Fruit fly (Drosophila melanogaster) whole organism, embryonic: ENCODE data around the gene CG32706.

Experiments
- Abd-B ChIP-seq: fragments of 200-800 bp; sonication (Bioruptor generic); optimal IDR thresholded peaks from 2 replicates; lab custom pipeline; 2018; ENCODE audit warnings: missing biosample characterization, mild to moderate bottlenecking, missing genetic modification characterization, moderate library complexity
- Atf3 ChIP-seq: fragments of 200-800 bp; sonication (Bioruptor generic); optimal IDR thresholded peaks from 3 replicates; lab custom pipeline; 2016; ENCODE audit warnings: missing biosample characterization, missing genetic modification characterization
- Atf6 ChIP-seq: fragments of 200-800 bp; sonication (Bioruptor generic); IDR thresholded peaks from 2 replicates; pipeline ENCODE4 v1.3.6; 2022; ENCODE audit warnings: missing biosample characterization, missing genetic modification characterization
- Bdp1 ChIP-seq: fragments of 200-800 bp; sonication (Bioruptor generic); optimal IDR thresholded peaks from 3 replicates; lab custom pipeline; 2016; ENCODE audit warnings: missing biosample characterization, missing genetic modification characterization
- Bteb2 ChIP-seq: fragments of 200-800 bp; sonication (Bioruptor generic); optimal IDR thresholded peaks from 2 replicates; lab custom pipeline; 2016; ENCODE audit warnings: missing biosample characterization, missing genetic modification characterization
- CG10321 ChIP-seq: fragments of 200-800 bp; sonication (Bioruptor generic); IDR thresholded peaks from 2 replicates; pipeline ENCODE4 v1.3.6; 2022; ENCODE audit warnings: missing biosample characterization, missing genetic modification characterization
- CG10654 ChIP-seq: fragments of 200-800 bp; sonication (Bioruptor generic); optimal IDR thresholded peaks from 2 replicates; lab custom pipeline; 2016; ENCODE audit warnings: missing biosample characterization, missing genetic modification characterization
- CG11247 ChIP-seq: fragments of 200-800 bp; sonication (Bioruptor generic); IDR thresholded peaks from 2 replicates; pipeline ENCODE4 v1.3.6; 2022; ENCODE audit warnings: missing biosample characterization, missing genetic modification characterization
- CG11560 ChIP-seq: fragments of 200-800 bp; sonication (Bioruptor generic); IDR thresholded peaks from 3 replicates; pipeline ENCODE4 v1.3.6; 2022; ENCODE audit warnings: missing biosample characterization, missing genetic modification characterization
- CG13123 ChIP-seq: fragments of 200-800 bp; sonication (Bioruptor generic); optimal IDR thresholded peaks from 2 replicates; lab custom pipeline; 2016; ENCODE audit warnings: missing biosample characterization, missing genetic modification characterization
- CG13775 ChIP-seq: fragments of 200-800 bp; sonication (Bioruptor generic); optimal IDR thresholded peaks from 3 replicates; lab custom pipeline; 2017; ENCODE audit warnings: missing biosample characterization, mild to moderate bottlenecking, missing genetic modification characterization
- CG14050 ChIP-seq: fragments of 200-800 bp; sonication (Bioruptor generic); IDR thresholded peaks from 3 replicates; pipeline ENCODE4 v1.3.6; 2022; ENCODE audit warnings: missing biosample characterization, missing genetic modification characterization
- CG14667 ChIP-seq: fragments of 200-800 bp; sonication (Bioruptor generic); IDR thresholded peaks from 2 replicates; pipeline ENCODE4 v1.3.6; 2022; ENCODE audit warnings: missing biosample characterization, missing genetic modification characterization
- CG17328 ChIP-seq: fragments of 200-800 bp; sonication (Bioruptor generic); IDR thresholded peaks from 2 replicates; pipeline ENCODE4 v1.3.6; 2022; ENCODE audit warnings: missing biosample characterization, missing genetic modification characterization
- CG2202 ChIP-seq: fragments of 200-800 bp; sonication (Bioruptor generic); optimal IDR thresholded peaks from 2 replicates; lab custom pipeline; 2018; ENCODE audit warnings: missing biosample characterization, mild to moderate bottlenecking, missing genetic modification characterization
- CG31441 ChIP-seq: fragments of 200-800 bp; sonication (Bioruptor generic); IDR thresholded peaks from 2 replicates; pipeline ENCODE4 v1.3.6; 2022; ENCODE audit warnings: missing biosample characterization, missing genetic modification characterization
- CG3163 ChIP-seq: fragments of 200-800 bp; sonication (Bioruptor generic); optimal IDR thresholded peaks from 3 replicates; lab custom pipeline; 2016; ENCODE audit warnings: missing biosample characterization, missing genetic modification characterization
- CG33213 ChIP-seq: fragments of 200-800 bp; sonication (Bioruptor generic); optimal IDR thresholded peaks from 3 replicates; lab custom pipeline; 2016; ENCODE audit warnings: missing biosample characterization, missing genetic modification characterization
- CG3726 ChIP-seq: fragments of 200-800 bp; sonication (Bioruptor generic); IDR thresholded peaks from 3 replicates; pipeline ENCODE4, ENCODE4 v1.3.6; 2022; ENCODE audit warnings: missing biosample characterization, missing genetic modification characterization
- CG4820 ChIP-seq: fragments of 200-800 bp; sonication (Bioruptor generic); optimal IDR thresholded peaks from 3 replicates; lab custom pipeline; 2016; ENCODE audit warnings: missing biosample characterization, missing genetic modification characterization
- D ChIP-seq, 2 experiments: fragments of 200-800 bp in 1 of 2; fragments of >200 bp in 1 of 2; sonication (Bioruptor generic) in 1 of 2; optimal IDR thresholded peaks; 2 replicates in 1 of 2; 3 replicates in 1 of 2; lab custom pipeline; 2017; ENCODE audit warnings: mild to moderate bottlenecking in 1 of 2, missing biosample characterization in 1 of 2, missing genetic modification characterization in 1 of 2, missing genetic modification reagents in 1 of 2
- Dip2 ChIP-seq: fragments of 200-800 bp; sonication (Bioruptor generic); IDR thresholded peaks from 2 replicates; pipeline ENCODE4 v1.3.6; 2022; ENCODE audit warnings: missing biosample characterization, missing genetic modification characterization
- E2f1 ChIP-seq: fragments of 200-800 bp; sonication (Bioruptor generic); IDR thresholded peaks from 2 replicates; pipeline ENCODE4 v1.3.6; 2022; ENCODE audit warnings: missing biosample characterization, missing genetic modification characterization
- HmgD ChIP-seq: fragments of 200-800 bp; sonication (Bioruptor generic); optimal IDR thresholded peaks from 3 replicates; lab custom pipeline; 2016; ENCODE audit warnings: missing biosample characterization, missing genetic modification characterization
- Hsf ChIP-seq: fragments of 200-800 bp; sonication (Bioruptor generic); optimal IDR thresholded peaks from 3 replicates; lab custom pipeline; 2016; ENCODE audit warnings: missing biosample characterization, missing genetic modification characterization
- Med ChIP-seq: fragments of 200-800 bp; sonication (Bioruptor generic); peaks from one replicate; lab custom pipeline; 2016; ENCODE audit warnings: missing biosample characterization, missing genetic modification characterization, mild to moderate bottlenecking, inconsistent platforms, moderate library complexity
- Scr ChIP-seq: fragments of 200-800 bp; sonication (Bioruptor generic); IDR thresholded peaks from 2 replicates; pipeline ENCODE4 v1.3.6; 2022; ENCODE audit warnings: missing biosample characterization, missing genetic modification characterization; ENCODE audit not compliant: partially characterized antibody
- Sry-δ ChIP-seq: fragments of 200-800 bp; sonication (Bioruptor generic); optimal IDR thresholded peaks from 2 replicates; lab custom pipeline; 2016; ENCODE audit warnings: missing biosample characterization, missing genetic modification characterization
- Taf1 ChIP-seq: fragments of 200-800 bp; sonication (Bioruptor generic); IDR thresholded peaks from 2 replicates; pipeline ENCODE4 v1.3.6; 2022; ENCODE audit warnings: missing biosample characterization, missing genetic modification characterization
- Usf ChIP-seq: fragments of 200-800 bp; sonication (Bioruptor generic); optimal IDR thresholded peaks from 2 replicates; lab custom pipeline; 2017; ENCODE audit warnings: missing genotype, missing biosample characterization, missing genetic modification characterization
- ato ChIP-seq: fragments of 200-800 bp; sonication (Bioruptor generic); IDR thresholded peaks from 2 replicates; pipeline ENCODE4 v1.3.6; 2022; ENCODE audit warnings: missing biosample characterization, missing genetic modification characterization; ENCODE audit not compliant: partially characterized antibody
- cg ChIP-seq: fragments of 200-800 bp; sonication (Bioruptor generic); optimal IDR thresholded peaks from 3 replicates; lab custom pipeline; 2019; ENCODE audit warnings: missing biosample characterization, mild to moderate bottlenecking, missing genetic modification characterization, moderate library complexity
- dati ChIP-seq: fragments of 200-800 bp; sonication (Bioruptor generic); IDR thresholded peaks from 2 replicates; pipeline ENCODE4 v1.3.6; 2022; ENCODE audit warnings: missing biosample characterization, missing genetic modification characterization
- dm ChIP-seq: fragments of 200-800 bp; sonication (Bioruptor generic); optimal IDR thresholded peaks from 3 replicates; lab custom pipeline; 2016; ENCODE audit warnings: missing biosample characterization, missing genetic modification characterization
- emc ChIP-seq: fragments of 200-800 bp; sonication (Bioruptor generic); optimal IDR thresholded peaks from 2 replicates; lab custom pipeline; 2016; ENCODE audit warnings: missing biosample characterization, missing genetic modification characterization
- ewg ChIP-seq: fragments of 200-800 bp; sonication (Bioruptor generic); optimal IDR thresholded peaks from 3 replicates; lab custom pipeline; 2017; ENCODE audit warnings: mild to moderate bottlenecking, missing biosample characterization, missing genetic modification reagents, missing genetic modification characterization
- gfzf ChIP-seq: fragments of 200-800 bp; sonication (Bioruptor generic); optimal IDR thresholded peaks from 2 replicates; lab custom pipeline; 2016; ENCODE audit warnings: missing biosample characterization, mild to moderate bottlenecking, missing genetic modification characterization, moderate library complexity
- gt ChIP-seq: fragments of 200-800 bp; sonication (Bioruptor generic); IDR thresholded peaks from 2 replicates; pipeline ENCODE4 v1.3.6; 2022; ENCODE audit warnings: missing biosample characterization, missing genetic modification characterization
- jing ChIP-seq: fragments of 200-800 bp; sonication (Bioruptor generic); optimal IDR thresholded peaks from 2 replicates; lab custom pipeline; 2018; ENCODE audit warnings: missing biosample characterization, mild to moderate bottlenecking, missing genetic modification characterization
- kay ChIP-seq: fragments of 200-800 bp; sonication (Bioruptor generic); optimal IDR thresholded peaks from 2 replicates; lab custom pipeline; 2016; ENCODE audit warnings: missing biosample characterization, missing genetic modification characterization
- lmd ChIP-seq: fragments of 200-800 bp; sonication (Bioruptor generic); IDR thresholded peaks from 2 replicates; pipeline ENCODE4 v1.3.6; 2022; ENCODE audit warnings: missing biosample characterization, missing genetic modification characterization
- nau ChIP-seq: fragments of 200-800 bp; sonication (Bioruptor generic); optimal IDR thresholded peaks from 3 replicates; lab custom pipeline; 2017; ENCODE audit warnings: missing biosample characterization, mild to moderate bottlenecking, missing genetic modification characterization, missing genetic modification reagents
- peb ChIP-seq: fragments of 200-800 bp; sonication (Bioruptor generic); IDR thresholded peaks from 2 replicates; pipeline ENCODE4 v1.3.6; 2022; ENCODE audit warnings: missing biosample characterization, missing genetic modification characterization
- so ChIP-seq: fragments of 200-800 bp; sonication (Bioruptor generic); IDR thresholded peaks from 3 replicates; pipeline ENCODE4 v1.3.6; 2022; ENCODE audit warnings: missing biosample characterization, missing genetic modification characterization
- ttk ChIP-seq: fragments of 200-800 bp; sonication (Bioruptor generic); IDR thresholded peaks from 2 replicates; pipeline ENCODE4 v2.1.2; 2022; ENCODE audit warnings: missing biosample characterization, missing genetic modification characterization
- twi ChIP-seq: fragments of 200-800 bp; optimal IDR thresholded peaks from 2 replicates; lab custom pipeline; 2019; ENCODE audit warnings: missing biosample characterization, mild to moderate bottlenecking, missing genetic modification characterization, moderate library complexity
- tx ChIP-seq: fragments of 200-800 bp; sonication (Bioruptor generic); optimal IDR thresholded peaks from 2 replicates; lab custom pipeline; 2016; ENCODE audit warnings: missing biosample characterization, missing genetic modification characterization
- unc-4 ChIP-seq: fragments of 200-800 bp; sonication (Bioruptor generic); IDR thresholded peaks from 2 replicates; pipeline ENCODE4 v1.3.6; 2022; ENCODE audit warnings: missing biosample characterization, missing genetic modification characterization; ENCODE audit not compliant: partially characterized antibody
- unpg ChIP-seq: fragments of 200-800 bp; sonication (Bioruptor generic); optimal IDR thresholded peaks from 3 replicates; lab custom pipeline; 2018; ENCODE audit warnings: missing biosample characterization, mild to moderate bottlenecking, missing genetic modification characterization, moderate library complexity
- zfh1 ChIP-seq: fragments of 200-800 bp; sonication (Bioruptor generic); IDR thresholded peaks from 3 replicates; pipeline ENCODE4 v1.3.6; 2022; ENCODE audit warnings: missing biosample characterization, missing genetic modification characterization

Gene CG32706

DNA sequence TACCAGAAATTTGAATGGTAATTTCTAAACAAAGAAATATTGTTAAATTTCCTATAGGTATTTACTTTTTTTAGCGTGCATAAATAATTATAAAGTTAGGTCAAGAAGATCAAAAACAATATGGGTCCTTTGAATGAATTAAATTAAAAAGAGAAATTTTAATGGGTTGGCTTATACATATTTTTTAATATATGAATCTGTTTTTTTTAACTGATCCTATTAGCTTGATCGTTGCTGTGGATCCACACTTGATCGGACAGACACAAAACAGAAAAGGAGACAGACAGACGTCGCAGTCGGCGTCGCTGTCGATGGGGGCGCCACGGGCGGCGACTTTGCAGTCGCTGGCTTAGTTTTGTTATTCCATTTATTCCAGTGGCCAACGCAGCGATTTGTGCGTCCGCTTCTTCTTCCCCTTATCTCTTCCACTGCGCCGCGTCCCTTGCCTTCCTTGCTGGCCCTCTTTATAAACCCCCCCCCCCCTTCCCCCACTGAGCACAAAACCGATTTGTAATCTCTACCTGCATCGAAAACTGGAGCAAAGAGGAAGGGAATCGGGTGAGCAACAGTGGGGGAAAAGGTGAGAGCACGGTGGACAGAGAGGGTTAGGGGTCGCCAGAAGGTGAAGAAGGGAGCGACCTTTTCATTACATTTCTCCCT lies 39.1 kb upstream of the CG32706 start (continued):
- no peak for TF ChIP-seq CG10321
- TF ChIP-seq Dip2 (GFP tag; lab: Robert Waterston, UW) = no peak
- TF ChIP-seq CG33213 (GFP tag; lab: Kevin White, UChicago) = no peak
- TF ChIP-seq gt (GFP tag; lab: Robert Waterston, UW) = no peak
- TF ChIP-seq tx (GFP tag; lab: Kevin White, UChicago) = no peak
- TF ChIP-seq Abd-B (GFP tag; lab: Kevin White, UChicago) = peak; percentile 31
- peak; percentile 30; the same call in 1 of the 2 replicates for TF ChIP-seq CG14667
- no peak for TF ChIP-seq dm (GFP tag; lab: Kevin White, UChicago)
- TF ChIP-seq Usf = no peak
- TF ChIP-seq ato (GFP tag; lab: Robert Waterston, UW) = no peak
- TF ChIP-seq kay = no peak
- peak; percentile 50; the same call in 1 of the 2 replicates for TF ChIP-seq lmd (GFP tag; lab: Robert Waterston, UW)
- TF ChIP-seq CG31441 = peak; percentile 82
- peak; percentile 11 for TF ChIP-seq Bteb2 (GFP tag; lab: Kevin White, UChicago)
- peak; percentile 60; the same call in 1 of the 2 replicates for TF ChIP-seq CG17328 (GFP tag; lab: Robert Waterston, UW)
- TF ChIP-seq CG13775 (GFP tag; lab: Kevin White, UChicago) = peak; percentile 51
- no peak for TF ChIP-seq cg (GFP tag; lab: Kevin White, UChicago)
- TF ChIP-seq E2f1 (GFP tag; lab: Robert Waterston, UW) = peak; percentile 50; the same call in 1 of the 2 replicates
- peak; percentile 54 for TF ChIP-seq Hsf
- TF ChIP-seq ewg = peak; percentile 53
- TF ChIP-seq Sry-δ = no peak
- TF ChIP-seq Scr (GFP tag; lab: Robert Waterston, UW) = no peak
- no peak for TF ChIP-seq Atf6 (GFP tag; lab: Robert Waterston, UW)
- TF ChIP-seq zfh1 = no peak; the same call in 2 of the 3 replicates
- TF ChIP-seq HmgD = no peak
- no peak for TF ChIP-seq unc-4 (GFP tag; lab: Robert Waterston, UW)
- no peak for TF ChIP-seq Atf3
- TF ChIP-seq CG3163 (GFP tag; lab: Kevin White, UChicago) = no peak
- TF ChIP-seq Med (GFP tag; lab: Kevin White, UChicago) = peak; percentile 81
- no peak for TF ChIP-seq D (optimal IDR thresholded peaks at IDR 0.05; lab: Kevin White, UChicago)
- TF ChIP-seq D (GFP tag; optimal IDR thresholded peaks at IDR 0.05; lab: Kevin White, UChicago) = peak; percentile 73
- no peak for TF ChIP-seq gfzf (GFP tag; lab: Kevin White, UChicago)
- no peak for TF ChIP-seq emc (GFP tag; lab: Kevin White, UChicago)
- TF ChIP-seq CG13123 (GFP tag; lab: Kevin White, UChicago) = no peak
- TF ChIP-seq ttk (GFP tag; lab: Robert Waterston, UW) = 0 out of 2 replicates have a peak, but pooled peaks have one; percentile 4
- TF ChIP-seq CG2202 (tag; lab: Kevin White, UChicago) = peak; percentile 55
- no peak for TF ChIP-seq CG3726 (GFP tag; lab: Robert Waterston, UW)
- no peak for TF ChIP-seq jing (GFP tag; lab: Kevin White, UChicago)
- TF ChIP-seq dati (GFP tag; lab: Robert Waterston, UW) = no peak
- peak; percentile 7 for TF ChIP-seq CG10654 (GFP tag; lab: Kevin White, UChicago)
- no peak for TF ChIP-seq Taf1
- TF ChIP-seq CG14050 (GFP tag; lab: Robert Waterston, UW) = peak; percentile 25; the same call in 1 of the 3 replicates
- TF ChIP-seq so = peak; percentile 59; the same call in 1 of the 3 replicates
- TF ChIP-seq unpg (GFP tag; lab: Kevin White, UChicago) = peak; percentile 79
- no peak for TF ChIP-seq CG11247 (GFP tag; lab: Robert Waterston, UW)
- TF ChIP-seq Bdp1 = no peak
- TF ChIP-seq nau (GFP tag; lab: Kevin White, UChicago) = no peak
- peak; percentile 31 for TF ChIP-seq CG4820 (GFP tag; lab: Kevin White, UChicago)
- 0 out of 2 replicates have a peak, but pooled peaks have one; percentile 15 for TF ChIP-seq peb (GFP tag; lab: Robert Waterston, UW)
- no peak for TF ChIP-seq CG11560 (tag; lab: Robert Waterston, UW)
- TF ChIP-seq twi (tag; lab: Kevin White, UChicago) = peak; percentile 62
